Worm (Caenorhabditis elegans): ENCODE data around the gene srlf-35.

Gene srlf-35

DNA sequence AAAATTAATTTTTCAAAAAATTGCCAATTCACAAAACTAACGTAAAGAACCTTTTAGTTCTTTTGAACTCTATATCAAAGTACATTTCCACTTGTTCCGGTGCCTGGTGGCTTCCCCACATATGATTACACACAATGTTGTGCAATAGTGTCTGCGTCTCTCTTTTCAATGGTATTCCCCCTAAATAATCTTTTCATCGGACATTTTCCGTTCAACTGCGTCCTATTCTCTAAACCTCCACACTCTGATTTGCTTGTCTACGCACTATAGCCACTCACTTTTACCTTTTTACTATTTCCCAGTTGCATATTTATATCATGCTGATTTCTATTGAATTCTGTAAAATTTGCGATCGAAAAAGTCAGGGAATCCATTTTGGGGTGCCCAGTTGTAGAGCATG lies 28.2 kb downstream of the srlf-35 start, which contains the start of gene nhr-58 (continued):
- no peak for TF ChIP-seq pha-4 (GFP tag; IDR thresholded peaks at IDR 0.05)
- peak; percentile 52 for TF ChIP-seq pha-4 (tag; optimal IDR thresholded peaks at IDR 0.05)
- no peak for TF ChIP-seq daf-8 (GFP tag; IDR thresholded peaks at IDR 0.05)
- TF ChIP-seq nhr-76 (tag; optimal IDR thresholded peaks at IDR 0.05), result peak; percentile 32
- TF ChIP-seq ceh-44 (GFP tag; IDR thresholded peaks at IDR 0.05), result no peak
- peak; percentile 98 for TF ChIP-seq zip-2 (tag; optimal IDR thresholded peaks at IDR 0.05)
- TF ChIP-seq ztf-11 (tag; optimal IDR thresholded peaks at IDR 0.05), result no peak
- TF ChIP-seq dpl-1 (GFP tag; optimal IDR thresholded peaks at IDR 0.05), result peak; percentile 16
- TF ChIP-seq nhr-77 (tag; optimal IDR thresholded peaks at IDR 0.05), result peak; percentile 92
- TF ChIP-seq dmd-6 (GFP tag; IDR thresholded peaks at IDR 0.05), result peak; percentile 97
- TF ChIP-seq mes-2 (tag; optimal IDR thresholded peaks at IDR 0.05; ENCODE audit: poor library complexity, severe bottlenecking), result peak; percentile 76
- no peak for TF ChIP-seq fos-1 (tag; optimal IDR thresholded peaks at IDR 0.05)
- TF ChIP-seq cey-2 (tag; optimal IDR thresholded peaks at IDR 0.05; ENCODE audit: borderline replicate concordance, insufficient read depth), result no peak
- no peak for TF ChIP-seq Y105C5A.15 (GFP tag; IDR thresholded peaks at IDR 0.05)
- no peak for TF ChIP-seq nhr-111 (GFP tag; optimal IDR thresholded peaks at IDR 0.05)
- no peak for TF ChIP-seq unc-62 (GFP tag; optimal IDR thresholded peaks at IDR 0.05 in 1 of 2)
- TF ChIP-seq unc-62 (tag; optimal IDR thresholded peaks at IDR 0.05), result no peak
- TF ChIP-seq mxl-2 (GFP tag; conservative IDR thresholded peaks at IDR 0.05), result no peak
- TF ChIP-seq nhr-237 (tag; optimal IDR thresholded peaks at IDR 0.05), result no peak
- no peak for TF ChIP-seq snpc-4 (tag; optimal IDR thresholded peaks at IDR 0.05)

DNA sequence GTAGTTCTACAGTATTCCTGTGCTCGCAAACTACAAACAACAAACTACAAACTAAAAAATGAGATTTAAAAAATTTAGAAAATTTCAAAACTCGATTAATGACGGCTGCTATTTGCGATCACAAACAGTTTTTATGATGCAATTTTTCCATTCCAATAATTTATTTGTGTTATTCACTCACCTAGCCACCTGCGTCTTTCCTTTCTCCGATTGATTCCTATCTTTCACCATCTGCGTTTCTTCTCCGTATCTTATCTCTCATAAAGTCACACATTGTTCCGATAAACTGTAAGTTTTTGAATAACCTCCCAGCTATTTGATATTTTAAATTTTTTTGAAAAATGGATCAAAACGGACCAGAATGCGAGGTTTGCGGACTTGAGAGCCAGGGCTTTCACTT lies 30.3 kb downstream of the srlf-35 start, which contains the start of gene nhr-132:
Gene nhr-132, plus strand, starts transcription at position 271 of the 400 bp plus-strand sequence.
- TF ChIP-seq hlh-30 (tag; optimal IDR thresholded peaks at IDR 0.05; ENCODE audit: insufficient read depth) (peak; percentile 43), nhr-28 (tag; optimal IDR thresholded peaks at IDR 0.05) (peak; percentile 77), F26F4.8 (GFP tag; conservative IDR thresholded peaks at IDR 0.05) (no peak), set-16 (GFP tag; IDR thresholded peaks at IDR 0.05) (no peak), lin-15B (tag; optimal IDR thresholded peaks at IDR 0.05) (no peak), hif-1 (tag; optimal IDR thresholded peaks at IDR 0.05) (no peak), fos-1 (tag; optimal IDR thresholded peaks at IDR 0.05) (no peak), zip-2 (tag; optimal IDR thresholded peaks at IDR 0.05) (peak; percentile 0), hlh-11 (tag; optimal IDR thresholded peaks at IDR 0.05) (peak; percentile 67), egl-43 (GFP tag; IDR thresholded peaks at IDR 0.05) (no peak), ceh-20 (GFP tag; IDR thresholded peaks at IDR 0.05) (no peak), dmd-6 (GFP tag; IDR thresholded peaks at IDR 0.05) (peak; percentile 61), mdl-1 (tag; optimal IDR thresholded peaks at IDR 0.05) (peak in 1 of 2 experiments; percentile 25), lin-1 (GFP tag; IDR thresholded peaks at IDR 0.05) (0 out of 2 replicates have a peak, but pooled peaks have one; percentile 8), duxl-1 (tag; optimal IDR thresholded peaks at IDR 0.05; ENCODE audit: poor library complexity) (peak; percentile 34), lsy-2 (tag; optimal IDR thresholded peaks at IDR 0.05) (peak in 1 of 2 experiments; percentile 55), php-3 (GFP tag; IDR thresholded peaks at IDR 0.05) (peak; percentile 70), nhr-102 (tag; optimal IDR thresholded peaks at IDR 0.05) (peak; percentile 64), madf-9 (GFP tag; conservative IDR thresholded peaks at IDR 0.05) (no peak), daf-16 (GFP tag; optimal IDR thresholded peaks at IDR 0.05) (no peak), daf-16 (tag; optimal IDR thresholded peaks at IDR 0.05) (peak; percentile 80), mep-1 (tag; optimal IDR thresholded peaks at IDR 0.05) (peak; percentile 23), dve-1 (tag; optimal IDR thresholded peaks at IDR 0.05; ENCODE audit: insufficient read depth) (peak; percentile 74), mes-2 (tag; optimal IDR thresholded peaks at IDR 0.05; ENCODE audit: poor library complexity, severe bottlenecking) (peak; percentile 25), lir-3 (tag; optimal IDR thresholded peaks at IDR 0.05) (no peak), ztf-7 (tag; optimal IDR thresholded peaks at IDR 0.05) (peak; percentile 43), ceh-28 (tag; optimal IDR thresholded peaks at IDR 0.05) (no peak), nhr-77 (tag; optimal IDR thresholded peaks at IDR 0.05) (peak; percentile 8), dmd-9 (GFP tag; IDR thresholded peaks at IDR 0.05) (no peak), arid-1 (GFP tag; conservative IDR thresholded peaks at IDR 0.05) (no peak), nhr-111 (GFP tag; optimal IDR thresholded peaks at IDR 0.05) (no peak)
